Worm (Caenorhabditis elegans): ENCODE data around the gene nhr-175.

DNA sequence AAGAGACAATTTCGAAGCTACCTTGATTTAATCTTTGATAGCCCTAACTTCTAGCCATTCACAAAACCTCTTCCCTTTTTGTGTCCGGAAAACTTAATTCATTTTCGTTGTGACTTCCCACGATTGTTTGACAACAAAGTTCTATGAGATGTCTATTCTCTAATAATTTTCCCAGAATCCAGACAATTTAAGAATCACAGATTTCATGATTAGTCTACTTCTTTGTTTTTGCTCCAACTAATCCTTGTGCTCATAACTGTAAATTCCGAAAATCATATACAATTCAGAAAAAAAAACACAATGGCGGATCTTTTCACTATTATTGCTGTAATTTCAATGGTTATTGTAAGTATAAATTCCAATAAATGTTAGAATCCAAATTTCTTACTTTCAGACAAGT is 4.0 kb upstream of the nhr-175 start, which contains the start of gene srx-137:
- TF ChIP-seq ceh-13 (GFP tag; optimal IDR thresholded peaks at IDR 0.05) (no peak), ets-7 (tag; optimal IDR thresholded peaks at IDR 0.05) (no peak), aly-1 (tag; optimal IDR thresholded peaks at IDR 0.05) (no peak), tra-4 (tag; optimal IDR thresholded peaks at IDR 0.05) (no peak), flt-1 (GFP tag; IDR thresholded peaks at IDR 0.05) (no peak), tbx-37 (GFP tag; conservative IDR thresholded peaks at IDR 0.05) (no peak), F13C5.2 (tag; optimal IDR thresholded peaks at IDR 0.05) (no peak), ceh-36 (tag; optimal IDR thresholded peaks at IDR 0.05) (no peak), hmg-4 (GFP tag; optimal IDR thresholded peaks at IDR 0.05) (no peak)

All from whole organism, early embryonic.